Fruit fly (Drosophila melanogaster) whole organism, embryonic: ENCODE measurements around the gene TyrRS.

Source experiments
- Ada2b ChIP-seq: fragments of 200-800 bp; sonication (Bioruptor generic); IDR thresholded peaks from 2 replicates; pipeline ENCODE4 v1.3.6; 2022; ENCODE audit warnings: missing biosample characterization, missing genetic modification characterization
- Aef1 ChIP-seq: fragments of 200-800 bp; sonication (Bioruptor generic); IDR thresholded peaks from 3 replicates; pipeline ENCODE4 v1.3.6; 2022; ENCODE audit warnings: missing biosample characterization, missing genetic modification characterization
- Asciz ChIP-seq: fragments of 200-800 bp; sonication (Bioruptor generic); optimal IDR thresholded peaks from 2 replicates; lab custom pipeline; 2017; ENCODE audit warnings: missing biosample characterization, mild to moderate bottlenecking, missing genetic modification characterization, missing genetic modification reagents
- BEAF-32 ChIP-seq: fragments of 200-800 bp; sonication (Bioruptor generic); optimal IDR thresholded peaks from 3 replicates; lab custom pipeline; 2017; ENCODE audit warnings: missing biosample characterization, missing genetic modification characterization, mild to moderate bottlenecking, moderate library complexity, missing genetic modification reagents
- CG10565 ChIP-seq: fragments of 200-800 bp; sonication (Bioruptor generic); optimal IDR thresholded peaks from 3 replicates; lab custom pipeline; 2016; ENCODE audit warnings: missing biosample characterization, mild to moderate bottlenecking, missing genetic modification characterization
- CG11504 ChIP-seq: fragments of 200-800 bp; sonication (Bioruptor generic); optimal IDR thresholded peaks from 3 replicates; lab custom pipeline; 2019; ENCODE audit warnings: missing biosample characterization, mild to moderate bottlenecking, missing genetic modification characterization, moderate library complexity
- CG14710 ChIP-seq: fragments of 200-800 bp; sonication (Bioruptor generic); optimal IDR thresholded peaks from 3 replicates; lab custom pipeline; 2019; ENCODE audit warnings: missing biosample characterization, mild to moderate bottlenecking, missing genetic modification characterization, moderate library complexity
- CG15269 ChIP-seq: fragments of 200-800 bp; sonication (Bioruptor generic); optimal IDR thresholded peaks from 2 replicates; lab custom pipeline; 2018; ENCODE audit warnings: missing biosample characterization, mild to moderate bottlenecking, missing genetic modification characterization, moderate library complexity
- CG17359 ChIP-seq: fragments of 200-800 bp; sonication (Bioruptor generic); optimal IDR thresholded peaks from 3 replicates; lab custom pipeline; 2018; ENCODE audit warnings: missing biosample characterization, mild to moderate bottlenecking, missing genetic modification characterization, moderate library complexity
- CG17829 ChIP-seq: fragments of 200-800 bp; optimal IDR thresholded peaks from 2 replicates; lab custom pipeline; 2019; ENCODE audit warnings: missing biosample characterization, mild to moderate bottlenecking, missing genetic modification characterization, moderate library complexity
- CG18764 ChIP-seq: fragments of 200-800 bp; sonication (Bioruptor generic); optimal IDR thresholded peaks from 3 replicates; lab custom pipeline; 2016; ENCODE audit warnings: missing biosample characterization, missing genetic modification characterization
- CG33213 ChIP-seq: fragments of 200-800 bp; sonication (Bioruptor generic); optimal IDR thresholded peaks from 3 replicates; lab custom pipeline; 2016; ENCODE audit warnings: missing biosample characterization, missing genetic modification characterization
- CG3995 ChIP-seq: fragments of 200-800 bp; sonication (Bioruptor generic); optimal IDR thresholded peaks from 3 replicates; lab custom pipeline; 2016; ENCODE audit warnings: missing biosample characterization, missing genetic modification characterization
- CG4424 ChIP-seq: fragments of 200-800 bp; sonication (Bioruptor generic); optimal IDR thresholded peaks from 3 replicates; lab custom pipeline; 2016; ENCODE audit warnings: missing biosample characterization, missing genetic modification characterization
- CG6689 ChIP-seq: fragments of 200-800 bp; sonication (Bioruptor generic); IDR thresholded peaks from 2 replicates; pipeline ENCODE4 v1.3.6; 2022; ENCODE audit warnings: missing biosample characterization, missing genetic modification characterization
- CG7357 ChIP-seq: fragments of 200-800 bp; sonication (Bioruptor generic); IDR thresholded peaks from 3 replicates; pipeline ENCODE4 v1.3.6; 2022; ENCODE audit warnings: missing biosample characterization, missing genetic modification characterization
- CG7839 ChIP-seq: fragments of 200-800 bp; sonication (Bioruptor generic); optimal IDR thresholded peaks from 3 replicates; lab custom pipeline; 2018; ENCODE audit warnings: missing biosample characterization, mild to moderate bottlenecking, missing genetic modification characterization, moderate library complexity
- CG8944 ChIP-seq: fragments of 200-800 bp; sonication (Bioruptor generic); optimal IDR thresholded peaks from 3 replicates; lab custom pipeline; 2016; ENCODE audit warnings: missing biosample characterization, missing genetic modification characterization
- CG9932 ChIP-seq: fragments of 200-800 bp; sonication (Bioruptor generic); IDR thresholded peaks from 2 replicates; pipeline ENCODE4 v1.3.6; 2022; ENCODE audit warnings: missing biosample characterization, missing genetic modification characterization
- D ChIP-seq, 2 experiments: fragments of 200-800 bp in 1 of 2; fragments of >200 bp in 1 of 2; sonication (Bioruptor generic) in 1 of 2; optimal IDR thresholded peaks; 2 replicates in 1 of 2; 3 replicates in 1 of 2; lab custom pipeline; 2017; ENCODE audit warnings: mild to moderate bottlenecking in 1 of 2, missing biosample characterization in 1 of 2, missing genetic modification characterization in 1 of 2, missing genetic modification reagents in 1 of 2
- D19B ChIP-seq: fragments of 200-800 bp; sonication (Bioruptor generic); optimal IDR thresholded peaks from 2 replicates; lab custom pipeline; 2017; ENCODE audit warnings: missing biosample characterization, mild to moderate bottlenecking, missing genetic modification characterization
- Dref ChIP-seq: fragments of 200-800 bp; sonication (Bioruptor generic); IDR thresholded peaks from 2 replicates; pipeline ENCODE4 v1.3.6; 2022; ENCODE audit warnings: missing biosample characterization, missing genetic modification characterization
- Drgx ChIP-seq: fragments of 200-800 bp; sonication (Bioruptor generic); IDR thresholded peaks from 2 replicates; pipeline ENCODE4 v1.3.6; 2022; ENCODE audit warnings: missing biosample characterization, missing genetic modification characterization
- Eip74EF ChIP-seq, 2 experiments: fragments of 200-800 bp in 1 of 2; fragments of >200 bp in 1 of 2; sonication (Bioruptor generic) in 1 of 2; optimal IDR thresholded peaks; 2 replicates each; lab custom pipeline; 2017 to 2019; ENCODE audit warnings: missing biosample characterization in 2 of 2, missing genetic modification characterization in 2 of 2, mild to moderate bottlenecking in 1 of 2, moderate library complexity in 1 of 2
- Gsc ChIP-seq: fragments of 200-800 bp; sonication (Bioruptor generic); IDR thresholded peaks from 2 replicates; pipeline ENCODE4 v1.3.6; 2022; ENCODE audit warnings: missing biosample characterization, missing genetic modification characterization
- Hmx ChIP-seq: fragments of 200-800 bp; sonication (Bioruptor generic); optimal IDR thresholded peaks from 2 replicates; lab custom pipeline; 2016; ENCODE audit warnings: missing biosample characterization, missing genetic modification characterization
- Hr51 ChIP-seq, 2 experiments: fragments of 200-800 bp; sonication (Bioruptor generic); optimal IDR thresholded peaks; 2 replicates in 1 of 2; 3 replicates in 1 of 2; lab custom pipeline; 2016 to 2018; ENCODE audit warnings: missing biosample characterization in 2 of 2, missing genetic modification characterization in 2 of 2, mild to moderate bottlenecking in 1 of 2, moderate library complexity in 1 of 2
- Lim3 ChIP-seq: fragments of 200-800 bp; sonication (Bioruptor generic); IDR thresholded peaks from 2 replicates; pipeline ENCODE4 v1.3.6; 2022; ENCODE audit warnings: missing biosample characterization, missing genetic modification characterization
- Meics ChIP-seq: fragments of 200-800 bp; sonication (Bioruptor generic); optimal IDR thresholded peaks from 2 replicates; lab custom pipeline; 2017; ENCODE audit warnings: missing biosample characterization, mild to moderate bottlenecking, missing genetic modification characterization
- NFAT ChIP-seq: fragments of 200-800 bp; sonication (Bioruptor generic); IDR thresholded peaks from 2 replicates; pipeline ENCODE4 v1.3.6; 2022; ENCODE audit warnings: missing biosample characterization, missing genetic modification characterization
- Oli ChIP-seq: fragments of 200-800 bp; sonication (Bioruptor generic); optimal IDR thresholded peaks from 2 replicates; lab custom pipeline; 2018; ENCODE audit warnings: missing biosample characterization, mild to moderate bottlenecking, missing genetic modification characterization, moderate library complexity
- PHDP ChIP-seq: fragments of 200-800 bp; sonication (Bioruptor generic); optimal IDR thresholded peaks from 3 replicates; lab custom pipeline; 2018; ENCODE audit warnings: missing biosample characterization, mild to moderate bottlenecking, missing genetic modification characterization, moderate library complexity
- Ravus ChIP-seq: fragments of 200-800 bp; sonication (Bioruptor generic); IDR thresholded peaks from 2 replicates; pipeline ENCODE4 v1.3.6; 2022; ENCODE audit warnings: missing biosample characterization, missing genetic modification characterization
- Rfx ChIP-seq: fragments of 200-800 bp; sonication (Bioruptor generic); IDR thresholded peaks from 2 replicates; pipeline ENCODE4 v1.3.6; 2022; ENCODE audit warnings: missing biosample characterization, missing genetic modification characterization
- btn ChIP-seq: fragments of 200-800 bp; sonication (Bioruptor generic); optimal IDR thresholded peaks from 2 replicates; lab custom pipeline; 2016; ENCODE audit warnings: missing biosample characterization, missing genetic modification characterization
- dan ChIP-seq: fragments of 200-800 bp; sonication (Bioruptor generic); IDR thresholded peaks from 2 replicates; pipeline ENCODE4 v1.3.6; 2022; ENCODE audit warnings: missing biosample characterization, missing genetic modification characterization
- dmrt99B ChIP-seq: fragments of 200-800 bp; sonication (Bioruptor generic); optimal IDR thresholded peaks from 2 replicates; lab custom pipeline; 2018; ENCODE audit warnings: missing biosample characterization, mild to moderate bottlenecking, missing genetic modification characterization, moderate library complexity
- fd64A ChIP-seq: fragments of 200-800 bp; sonication (Bioruptor generic); optimal IDR thresholded peaks from 3 replicates; lab custom pipeline; 2018; ENCODE audit warnings: missing biosample characterization, mild to moderate bottlenecking, missing genetic modification characterization
- fd96Cb ChIP-seq: fragments of 200-800 bp; sonication (Bioruptor generic); optimal IDR thresholded peaks from 2 replicates; lab custom pipeline; 2018; ENCODE audit warnings: missing biosample characterization, mild to moderate bottlenecking, missing genetic modification characterization, moderate library complexity
- gcm ChIP-seq: fragments of 200-800 bp; sonication (Bioruptor generic); optimal IDR thresholded peaks from 2 replicates; lab custom pipeline; 2019; ENCODE audit warnings: missing biosample characterization, mild to moderate bottlenecking, missing genetic modification characterization, moderate library complexity
- gem ChIP-seq: fragments of 200-800 bp; sonication (Bioruptor generic); optimal IDR thresholded peaks from 2 replicates; lab custom pipeline; 2019; ENCODE audit warnings: missing biosample characterization, mild to moderate bottlenecking, missing genetic modification characterization, moderate library complexity
- gsb ChIP-seq: fragments of 200-800 bp; sonication (Bioruptor generic); IDR thresholded peaks from 2 replicates; pipeline ENCODE4 v1.3.6; 2022; ENCODE audit warnings: missing biosample characterization, missing genetic modification characterization
- ind ChIP-seq: fragments of 200-800 bp; sonication (Bioruptor generic); optimal IDR thresholded peaks from 3 replicates; lab custom pipeline; 2016; ENCODE audit warnings: missing biosample characterization, missing genetic modification characterization
- lbe ChIP-seq: fragments of 200-800 bp; sonication (Bioruptor generic); optimal IDR thresholded peaks from 2 replicates; lab custom pipeline; 2016; ENCODE audit warnings: missing biosample characterization, mild to moderate bottlenecking, missing genetic modification characterization
- lmd ChIP-seq: fragments of 200-800 bp; sonication (Bioruptor generic); IDR thresholded peaks from 2 replicates; pipeline ENCODE4 v1.3.6; 2022; ENCODE audit warnings: missing biosample characterization, missing genetic modification characterization
- p53 ChIP-seq: fragments of 200-800 bp; sonication (Bioruptor generic); optimal IDR thresholded peaks from 2 replicates; lab custom pipeline; 2016; ENCODE audit warnings: missing biosample characterization, missing genetic modification characterization
- ranshi ChIP-seq: fragments of 200-800 bp; sonication (Bioruptor generic); IDR thresholded peaks from 2 replicates; pipeline ENCODE4 v1.3.6; 2022; ENCODE audit warnings: missing biosample characterization, missing genetic modification characterization
- schlank ChIP-seq: fragments of 200-800 bp; sonication (Bioruptor generic); optimal IDR thresholded peaks from 2 replicates; lab custom pipeline; 2018; ENCODE audit warnings: missing biosample characterization, mild to moderate bottlenecking, missing genetic modification characterization
- so ChIP-seq: fragments of 200-800 bp; sonication (Bioruptor generic); IDR thresholded peaks from 3 replicates; pipeline ENCODE4 v1.3.6; 2022; ENCODE audit warnings: missing biosample characterization, missing genetic modification characterization
- tap ChIP-seq: fragments of 200-800 bp; optimal IDR thresholded peaks from 3 replicates; lab custom pipeline; 2019; ENCODE audit warnings: missing biosample characterization, mild to moderate bottlenecking, missing genetic modification characterization, moderate library complexity
- ttk ChIP-seq: fragments of 200-800 bp; sonication (Bioruptor generic); IDR thresholded peaks from 2 replicates; pipeline ENCODE4 v2.1.2; 2022; ENCODE audit warnings: missing biosample characterization, missing genetic modification characterization
- yki ChIP-seq: fragments of >200 bp; optimal IDR thresholded peaks from 3 replicates; lab custom pipeline; 2018

Gene TyrRS

DNA sequence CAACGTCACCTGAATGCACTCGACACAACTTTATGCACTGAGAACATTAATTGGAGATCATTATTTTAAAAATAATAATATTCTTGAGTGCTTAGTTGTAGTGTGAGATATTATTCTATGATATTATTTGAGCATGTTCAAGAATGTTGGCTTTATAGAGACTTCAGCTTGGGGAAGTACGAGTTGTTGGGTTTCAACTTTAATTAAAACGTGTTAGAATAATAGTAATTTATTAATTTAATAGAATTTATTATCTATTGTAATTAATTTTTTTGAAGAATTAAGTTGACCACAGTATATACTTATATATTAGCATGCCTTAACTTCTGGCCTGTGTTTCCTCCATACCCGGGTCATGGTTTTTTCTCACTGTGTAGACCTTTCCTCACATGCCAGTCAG lies 44.7 kb upstream of the TyrRS start (continued):
- TF ChIP-seq btn (GFP tag; lab: Kevin White, UChicago) = no peak
- no peak for TF ChIP-seq Aef1 (GFP tag; lab: Robert Waterston, UW)
- no peak for TF ChIP-seq so (GFP tag; lab: Robert Waterston, UW)
- peak; percentile 42 for TF ChIP-seq CG11504 (tag; lab: Kevin White, UChicago)
- TF ChIP-seq schlank (tag; lab: Kevin White, UChicago) = no peak
- no peak for TF ChIP-seq p53
- no peak for TF ChIP-seq NFAT (GFP tag; lab: Robert Waterston, UW)
- no peak for TF ChIP-seq Meics (GFP tag; lab: Kevin White, UChicago)
- no peak for TF ChIP-seq lbe (GFP tag; lab: Kevin White, UChicago)
- 0 out of 2 replicates have a peak, but pooled peaks have one; percentile 21 for TF ChIP-seq Drgx
- no peak for TF ChIP-seq Gsc (GFP tag; lab: Robert Waterston, UW)
- TF ChIP-seq Asciz (GFP tag; lab: Kevin White, UChicago) = peak; percentile 38
- TF ChIP-seq gcm (GFP tag; lab: Kevin White, UChicago) = no peak
- TF ChIP-seq CG10565 (GFP tag; lab: Kevin White, UChicago) = no peak
- peak; percentile 18 for TF ChIP-seq Oli
- TF ChIP-seq gsb (GFP tag; lab: Robert Waterston, UW) = no peak
- TF ChIP-seq Hmx (GFP tag; lab: Kevin White, UChicago) = no peak
- TF ChIP-seq dmrt99B (tag; lab: Kevin White, UChicago) = peak; percentile 2
- no peak for TF ChIP-seq D19B (GFP tag; lab: Kevin White, UChicago)
- no peak for TF ChIP-seq Lim3 (GFP tag; lab: Robert Waterston, UW)
- TF ChIP-seq ttk (GFP tag; lab: Robert Waterston, UW) = no peak
- TF ChIP-seq gem (tag; lab: Kevin White, UChicago) = peak; percentile 26
- TF ChIP-seq CG7839 = peak; percentile 3
- no peak for TF ChIP-seq CG33213 (GFP tag; lab: Kevin White, UChicago)
- TF ChIP-seq Eip74EF (GFP tag; optimal IDR thresholded peaks at IDR 0.05; lab: Kevin White, UChicago) = no peak
- no peak for TF ChIP-seq CG8944
- TF ChIP-seq PHDP (tag; lab: Kevin White, UChicago) = no peak
- no peak for TF ChIP-seq dan (GFP tag; lab: Robert Waterston, UW)
- no peak for TF ChIP-seq CG18764 (GFP tag; lab: Kevin White, UChicago)
- no peak for TF ChIP-seq lmd (GFP tag; lab: Robert Waterston, UW)
- no peak for TF ChIP-seq BEAF-32
- TF ChIP-seq tap = no peak
- TF ChIP-seq Rfx = no peak
- TF ChIP-seq yki (lab: Kevin White, UChicago) = no peak
- TF ChIP-seq fd64A (GFP tag; lab: Kevin White, UChicago) = no peak
- no peak for TF ChIP-seq Ravus
- TF ChIP-seq CG4424 (GFP tag; lab: Kevin White, UChicago) = peak; percentile 9
- no peak for TF ChIP-seq Dref (GFP tag; lab: Robert Waterston, UW)
- no peak for TF ChIP-seq CG7357 (GFP tag; lab: Robert Waterston, UW)
- no peak for TF ChIP-seq ranshi (GFP tag; lab: Robert Waterston, UW)
- no peak for TF ChIP-seq CG17829 (tag; lab: Kevin White, UChicago)
- no peak for TF ChIP-seq D (optimal IDR thresholded peaks at IDR 0.05; lab: Kevin White, UChicago)
- peak; percentile 6 for TF ChIP-seq D (GFP tag; optimal IDR thresholded peaks at IDR 0.05; lab: Kevin White, UChicago)
- no peak for TF ChIP-seq ind
- no peak for TF ChIP-seq CG15269 (tag; lab: Kevin White, UChicago)
- TF ChIP-seq Ada2b (GFP tag; lab: Robert Waterston, UW) = no peak
- TF ChIP-seq CG6689 (GFP tag; lab: Robert Waterston, UW) = 0 out of 2 replicates have a peak, but pooled peaks have one; percentile 20
- no peak for TF ChIP-seq fd96Cb
- TF ChIP-seq CG3995 (GFP tag; lab: Kevin White, UChicago) = no peak
- TF ChIP-seq CG14710 (tag; lab: Kevin White, UChicago) = no peak
- TF ChIP-seq CG17359 (tag; lab: Kevin White, UChicago) = peak; percentile 23
- TF ChIP-seq Hr51 (GFP tag; optimal IDR thresholded peaks at IDR 0.05; lab: Kevin White, UChicago) = peak in 1 of 2 experiments; percentile 10
- TF ChIP-seq CG9932 = no peak
